Worm (Caenorhabditis elegans): Measurements from ENCODE around the gene T04B2.7.

T04B2.7 gene

ce11 chrIV:10056138-10056537 is at the start of gene T04B2.7:
Gene T04B2.7, minus strand, starts transcription at chrIV:10056238.
- no peak for TF ChIP-seq unc-62 (GFP tag; optimal IDR thresholded peaks at IDR 0.05)

ce11 chrIV:10096881-10097280 is 40.8 kb upstream of the T04B2.7 start, which contains the start of gene dis-3:
Gene dis-3, plus strand, starts transcription at chrIV:10097202.
- no peak for TF ChIP-seq unc-62 (GFP tag; optimal IDR thresholded peaks at IDR 0.05)

- TF ChIP-seq unc-62 (GFP tag; optimal IDR thresholded peaks at IDR 0.05) = no peak
Measured at ce11 chrIV:10095171-10095570, 39.1 kb upstream of the T04B2.7 start, which contains the start of the genes C04G2.5 and msp-36. Gene C04G2.5, minus strand, starts transcription at chrIV:10095271. Gene msp-36, plus strand, starts transcription at chrIV:10095433.

ce11 chrIV:10090358-10090757 is 34.3 kb upstream of the T04B2.7 start, which contains the start of gene ttbk-5:
Gene ttbk-5, plus strand, starts transcription at chrIV:10090658.
- no peak for TF ChIP-seq unc-62 (GFP tag; optimal IDR thresholded peaks at IDR 0.05)

ce11 chrIV:10089777-10090176 is 33.7 kb upstream of the T04B2.7 start, which contains the start of gene ttr-39:
Gene ttr-39, minus strand, starts transcription at chrIV:10089877.
- TF ChIP-seq unc-62 (GFP tag; optimal IDR thresholded peaks at IDR 0.05) = no peak

ce11 chrIV:10085401-10086187 is 29.6 kb upstream of the T04B2.7 start, which contains the start of the genes col-2 and ndc-80:
Gene col-2, minus strand, starts transcription at chrIV:10085451.
Gene ndc-80, plus strand, starts transcription at chrIV:10086137.
- TF ChIP-seq unc-62 (GFP tag; optimal IDR thresholded peaks at IDR 0.05) = no peak

- no peak for TF ChIP-seq unc-62 (GFP tag; optimal IDR thresholded peaks at IDR 0.05)
Measured at ce11 chrIV:10084323-10084959, 28.4 kb upstream of the T04B2.7 start, which contains the start of gene W01B6.8. Gene W01B6.8, minus strand, starts transcription at chrIV:10084373.

- TF ChIP-seq unc-62 (GFP tag; optimal IDR thresholded peaks at IDR 0.05) = no peak
Measured at ce11 chrIV:10080816-10081215, 24.8 kb upstream of the T04B2.7 start, which contains the start of gene W01B6.6. Gene W01B6.6, plus strand, starts transcription at chrIV:10081116.

- TF ChIP-seq unc-62 (GFP tag; optimal IDR thresholded peaks at IDR 0.05) = no peak
Measured at ce11 chrIV:10078003-10078402, 22.0 kb upstream of the T04B2.7 start.

ce11 chrIV:10075899-10076298 is 19.9 kb upstream of the T04B2.7 start, which contains the start of gene W01B6.5:
Gene W01B6.5, plus strand, starts transcription at chrIV:10076199.
- no peak for TF ChIP-seq unc-62 (GFP tag; optimal IDR thresholded peaks at IDR 0.05)

ce11 chrIV:10075034-10075510 is 19.0 kb upstream of the T04B2.7 start, which contains the start of the genes ttbk-4 and W01B6.4:
Gene ttbk-4, minus strand, starts transcription at chrIV:10075134.
Gene W01B6.4, plus strand, starts transcription at chrIV:10075460.
- TF ChIP-seq unc-62 (GFP tag; optimal IDR thresholded peaks at IDR 0.05) = no peak

- no peak for TF ChIP-seq unc-62 (GFP tag; optimal IDR thresholded peaks at IDR 0.05)
Measured at ce11 chrIV:10072527-10072926, 16.5 kb upstream of the T04B2.7 start, which contains the start of gene W01B6.3. Gene W01B6.3, minus strand, starts transcription at chrIV:10072627.

ce11 chrIV:10068266-10068665 is 12.2 kb upstream of the T04B2.7 start:
- no peak for TF ChIP-seq unc-62 (GFP tag; optimal IDR thresholded peaks at IDR 0.05)

ce11 chrIV:10067541-10067940 is 11.5 kb upstream of the T04B2.7 start, which contains the start of gene cwn-2:
Gene cwn-2, plus strand, starts transcription at chrIV:10067816.
- TF ChIP-seq unc-62 (GFP tag; optimal IDR thresholded peaks at IDR 0.05) = no peak

- no peak for TF ChIP-seq unc-62 (GFP tag; optimal IDR thresholded peaks at IDR 0.05)
Measured at ce11 chrIV:10066456-10066855, 10.4 kb upstream of the T04B2.7 start.

ce11 chrIV:10065159-10065558 is 9.1 kb upstream of the T04B2.7 start:
- no peak for TF ChIP-seq unc-62 (GFP tag; optimal IDR thresholded peaks at IDR 0.05)
